Fruit fly (Drosophila melanogaster) whole organism, embryonic: ENCODE measurements around the gene CG10510.

Experiments
- Antp ChIP-seq: fragments of 200-800 bp; sonication (Bioruptor generic); optimal IDR thresholded peaks from 3 replicates; lab custom pipeline; 2016; ENCODE audit warnings: missing biosample characterization, missing genetic modification characterization
- Bgb ChIP-seq: fragments of 200-800 bp; sonication (Bioruptor generic); IDR thresholded peaks from 2 replicates; pipeline ENCODE4 v1.3.6; 2022; ENCODE audit warnings: missing biosample characterization, missing genetic modification characterization; ENCODE audit not compliant: partially characterized antibody
- CG10147 ChIP-seq: fragments of 200-800 bp; sonication (Bioruptor generic); optimal IDR thresholded peaks from 2 replicates; lab custom pipeline; 2019; ENCODE audit warnings: missing biosample characterization, mild to moderate bottlenecking, missing genetic modification characterization, moderate library complexity
- CG10462 ChIP-seq: fragments of 200-800 bp; sonication (Bioruptor generic); optimal IDR thresholded peaks from 2 replicates; lab custom pipeline; 2016; ENCODE audit warnings: missing biosample characterization, missing genetic modification characterization
- CG10959 ChIP-seq: fragments of 200-800 bp; sonication (Bioruptor generic); IDR thresholded peaks from 2 replicates; pipeline ENCODE4 v1.3.6; 2022; ENCODE audit warnings: missing biosample characterization, missing genetic modification characterization
- CG11504 ChIP-seq: fragments of 200-800 bp; sonication (Bioruptor generic); optimal IDR thresholded peaks from 3 replicates; lab custom pipeline; 2019; ENCODE audit warnings: missing biosample characterization, mild to moderate bottlenecking, missing genetic modification characterization, moderate library complexity
- CG11695 ChIP-seq: fragments of 200-800 bp; sonication (Bioruptor generic); IDR thresholded peaks from 3 replicates; pipeline ENCODE4 v1.3.6; 2022; ENCODE audit warnings: missing biosample characterization, missing genetic modification characterization
- CG12155 ChIP-seq: fragments of 200-800 bp; sonication (Bioruptor generic); optimal IDR thresholded peaks from 3 replicates; lab custom pipeline; 2016; ENCODE audit warnings: missing biosample characterization, missing genetic modification characterization
- CG12219 ChIP-seq: fragments of 200-800 bp; sonication (Bioruptor generic); optimal IDR thresholded peaks from 3 replicates; lab custom pipeline; 2018; ENCODE audit warnings: missing biosample characterization, mild to moderate bottlenecking, missing genetic modification characterization
- CG12744 ChIP-seq: fragments of 200-800 bp; sonication (Bioruptor generic); optimal IDR thresholded peaks from 2 replicates; lab custom pipeline; 2016; ENCODE audit warnings: missing biosample characterization, missing genetic modification characterization
- CG16813 ChIP-seq: fragments of 200-800 bp; sonication (Bioruptor generic); IDR thresholded peaks from 3 replicates; pipeline ENCODE4 v1.3.6; 2022; ENCODE audit warnings: missing biosample characterization, missing genetic modification characterization; ENCODE audit not compliant: partially characterized antibody
- CG17361 ChIP-seq: fragments of 200-800 bp; sonication (Bioruptor generic); IDR thresholded peaks from 3 replicates; pipeline ENCODE4 v1.3.6; 2022; ENCODE audit warnings: missing biosample characterization, missing genetic modification characterization
- CG2678 ChIP-seq: fragments of 200-800 bp; sonication (Bioruptor generic); optimal IDR thresholded peaks from 3 replicates; lab custom pipeline; 2019; ENCODE audit warnings: missing biosample characterization, mild to moderate bottlenecking, missing genetic modification characterization, moderate library complexity
- CG34376 ChIP-seq: fragments of 200-800 bp; sonication (Bioruptor generic); optimal IDR thresholded peaks from 2 replicates; lab custom pipeline; 2018; ENCODE audit warnings: missing biosample characterization, mild to moderate bottlenecking, missing genetic modification characterization
- CG4360 ChIP-seq: fragments of 200-800 bp; sonication (Bioruptor generic); IDR thresholded peaks from 2 replicates; pipeline ENCODE4 v1.3.6; 2022; ENCODE audit warnings: missing biosample characterization, missing genetic modification characterization
- CG6791 ChIP-seq: fragments of 200-800 bp; sonication (Bioruptor generic); IDR thresholded peaks from 3 replicates; pipeline ENCODE4 v1.3.6; 2022; ENCODE audit warnings: missing biosample characterization, missing genetic modification characterization; ENCODE audit not compliant: partially characterized antibody
- CG6854 ChIP-seq: fragments of 200-800 bp; sonication (Bioruptor generic); optimal IDR thresholded peaks from 3 replicates; lab custom pipeline; 2017; ENCODE audit warnings: missing biosample characterization, mild to moderate bottlenecking, missing genetic modification characterization
- CG9817 ChIP-seq: fragments of 200-800 bp; sonication (Bioruptor generic); optimal IDR thresholded peaks from 2 replicates; lab custom pipeline; 2018; ENCODE audit warnings: missing biosample characterization, mild to moderate bottlenecking, missing genetic modification characterization, moderate library complexity
- Dek ChIP-seq: fragments of 200-800 bp; sonication (Bioruptor generic); optimal IDR thresholded peaks from 3 replicates; lab custom pipeline; 2019; ENCODE audit warnings: missing biosample characterization, mild to moderate bottlenecking, missing genetic modification characterization, moderate library complexity
- Dll ChIP-seq: fragments of 200-800 bp; sonication (Bioruptor generic); IDR thresholded peaks from 4 replicates; pipeline ENCODE4 v1.3.6; 2022; ENCODE audit warnings: missing biosample characterization, missing genetic modification characterization; ENCODE audit not compliant: partially characterized antibody
- Dp ChIP-seq: fragments of 200-800 bp; sonication (Bioruptor generic); optimal IDR thresholded peaks from 2 replicates; lab custom pipeline; 2018; ENCODE audit warnings: missing biosample characterization, mild to moderate bottlenecking, missing genetic modification characterization, moderate library complexity
- Ets65A ChIP-seq: fragments of 200-800 bp; sonication (Bioruptor generic); peaks from one replicate; lab custom pipeline; 2016; ENCODE audit warnings: missing biosample characterization, missing genetic modification characterization
- Gsc ChIP-seq: fragments of 200-800 bp; sonication (Bioruptor generic); IDR thresholded peaks from 2 replicates; pipeline ENCODE4 v1.3.6; 2022; ENCODE audit warnings: missing biosample characterization, missing genetic modification characterization
- HLH4C ChIP-seq: fragments of 200-800 bp; sonication (Bioruptor generic); IDR thresholded peaks from 3 replicates; pipeline ENCODE4 v1.3.6; 2022; ENCODE audit warnings: missing biosample characterization, missing genetic modification characterization; ENCODE audit not compliant: partially characterized antibody
- Hmx ChIP-seq: fragments of 200-800 bp; sonication (Bioruptor generic); optimal IDR thresholded peaks from 2 replicates; lab custom pipeline; 2016; ENCODE audit warnings: missing biosample characterization, missing genetic modification characterization
- Med ChIP-seq: fragments of 200-800 bp; sonication (Bioruptor generic); peaks from one replicate; lab custom pipeline; 2016; ENCODE audit warnings: missing biosample characterization, missing genetic modification characterization, mild to moderate bottlenecking, inconsistent platforms, moderate library complexity
- Scr ChIP-seq: fragments of 200-800 bp; sonication (Bioruptor generic); IDR thresholded peaks from 2 replicates; pipeline ENCODE4 v1.3.6; 2022; ENCODE audit warnings: missing biosample characterization, missing genetic modification characterization; ENCODE audit not compliant: partially characterized antibody
- Sox100B ChIP-seq: fragments of 200-800 bp; sonication (Bioruptor generic); optimal IDR thresholded peaks from 3 replicates; lab custom pipeline; 2018; ENCODE audit warnings: missing biosample characterization, mild to moderate bottlenecking, missing genetic modification characterization
- Spps ChIP-seq: fragments of 200-800 bp; sonication (Bioruptor generic); optimal IDR thresholded peaks from 2 replicates; lab custom pipeline; 2018; ENCODE audit warnings: missing biosample characterization, mild to moderate bottlenecking, missing genetic modification characterization
- ase ChIP-seq: fragments of 200-800 bp; sonication (Bioruptor generic); IDR thresholded peaks from 3 replicates; pipeline ENCODE4 v1.3.6; 2022; ENCODE audit warnings: missing biosample characterization, missing genetic modification characterization
- ash1 ChIP-seq: fragments of 200-800 bp; sonication (Bioruptor generic); optimal IDR thresholded peaks from 2 replicates; lab custom pipeline; 2018; ENCODE audit warnings: missing biosample characterization, mild to moderate bottlenecking, missing genetic modification characterization
- az2 ChIP-seq: fragments of 200-800 bp; sonication (Bioruptor generic); optimal IDR thresholded peaks from 3 replicates; lab custom pipeline; 2016; ENCODE audit warnings: missing biosample characterization, missing genetic modification characterization
- bbx ChIP-seq: fragments of 200-800 bp; sonication (Bioruptor generic); IDR thresholded peaks from 2 replicates; pipeline ENCODE4 v1.3.6; 2022; ENCODE audit warnings: missing biosample characterization, missing genetic modification characterization; ENCODE audit not compliant: partially characterized antibody
- bsh ChIP-seq, 2 experiments: fragments of 200-800 bp; sonication (Bioruptor generic); optimal IDR thresholded peaks; 2 replicates each; lab custom pipeline; 2017 to 2018; ENCODE audit warnings: mild to moderate bottlenecking in 2 of 2, missing biosample characterization in 2 of 2, missing genetic modification characterization in 2 of 2, moderate library complexity in 1 of 2
- crp ChIP-seq, 2 experiments: fragments of 200-800 bp; sonication (Bioruptor generic); optimal IDR thresholded peaks; 2 replicates in 1 of 2; 3 replicates in 1 of 2; lab custom pipeline; 2017; ENCODE audit warnings: missing biosample characterization in 2 of 2, missing genetic modification characterization in 2 of 2, mild to moderate bottlenecking in 1 of 2, moderate library complexity in 1 of 2
- fru ChIP-seq: fragments of >200 bp; optimal IDR thresholded peaks from 2 replicates; lab custom pipeline; 2017
- grau ChIP-seq: fragments of 200-800 bp; optimal IDR thresholded peaks from 3 replicates; lab custom pipeline; 2019; ENCODE audit warnings: missing biosample characterization, mild to moderate bottlenecking, missing genetic modification characterization, moderate library complexity
- luna ChIP-seq: fragments of 200-800 bp; sonication (Bioruptor generic); optimal IDR thresholded peaks from 2 replicates; lab custom pipeline; 2016; ENCODE audit warnings: missing biosample characterization, missing genetic modification characterization
- nerfin-2 ChIP-seq: fragments of 200-800 bp; sonication (Bioruptor generic); IDR thresholded peaks from 2 replicates; pipeline ENCODE4 v1.3.6; 2022; ENCODE audit warnings: missing biosample characterization, missing genetic modification characterization; ENCODE audit not compliant: partially characterized antibody
- pho ChIP-seq: fragments of 200-800 bp; sonication (Bioruptor generic); optimal IDR thresholded peaks from 2 replicates; lab custom pipeline; 2016; ENCODE audit warnings: missing biosample characterization, missing genetic modification characterization
- phol ChIP-seq: fragments of 200-800 bp; sonication (Bioruptor generic); optimal IDR thresholded peaks from 3 replicates; lab custom pipeline; 2018; ENCODE audit warnings: missing biosample characterization, mild to moderate bottlenecking, missing genetic modification characterization, moderate library complexity
- pnt ChIP-seq: fragments of 200-800 bp; sonication (Bioruptor generic); optimal IDR thresholded peaks from 3 replicates; lab custom pipeline; 2016; ENCODE audit warnings: missing biosample characterization, missing genetic modification characterization
- pum ChIP-seq: fragments of 200-800 bp; sonication (Bioruptor generic); optimal IDR thresholded peaks from 2 replicates; lab custom pipeline; 2016; ENCODE audit warnings: missing biosample characterization, missing genetic modification characterization
- pzg ChIP-seq: fragments of 200-800 bp; sonication (Bioruptor generic); optimal IDR thresholded peaks from 3 replicates; lab custom pipeline; 2018; ENCODE audit warnings: missing biosample characterization, mild to moderate bottlenecking, missing genetic modification characterization, moderate library complexity
- schlank ChIP-seq: fragments of 200-800 bp; sonication (Bioruptor generic); optimal IDR thresholded peaks from 2 replicates; lab custom pipeline; 2018; ENCODE audit warnings: missing biosample characterization, mild to moderate bottlenecking, missing genetic modification characterization
- slbo ChIP-seq: fragments of 200-800 bp; sonication (Bioruptor generic); IDR thresholded peaks from 2 replicates; pipeline ENCODE4 v1.3.6; 2022; ENCODE audit warnings: missing biosample characterization, missing genetic modification characterization
- stc ChIP-seq: fragments of 200-800 bp; sonication (Bioruptor generic); IDR thresholded peaks from 2 replicates; pipeline ENCODE4 v1.3.6; 2022; ENCODE audit warnings: missing biosample characterization, missing genetic modification characterization
- stwl ChIP-seq: fragments of 200-800 bp; sonication (Bioruptor generic); optimal IDR thresholded peaks from 3 replicates; lab custom pipeline; 2018; ENCODE audit warnings: missing biosample characterization, mild to moderate bottlenecking, missing genetic modification characterization, moderate library complexity
- wek ChIP-seq: fragments of 200-800 bp; sonication (Bioruptor generic); optimal IDR thresholded peaks from 3 replicates; lab custom pipeline; 2018; ENCODE audit warnings: missing biosample characterization, mild to moderate bottlenecking, missing genetic modification characterization, moderate library complexity

The CG10510 gene

DNA sequence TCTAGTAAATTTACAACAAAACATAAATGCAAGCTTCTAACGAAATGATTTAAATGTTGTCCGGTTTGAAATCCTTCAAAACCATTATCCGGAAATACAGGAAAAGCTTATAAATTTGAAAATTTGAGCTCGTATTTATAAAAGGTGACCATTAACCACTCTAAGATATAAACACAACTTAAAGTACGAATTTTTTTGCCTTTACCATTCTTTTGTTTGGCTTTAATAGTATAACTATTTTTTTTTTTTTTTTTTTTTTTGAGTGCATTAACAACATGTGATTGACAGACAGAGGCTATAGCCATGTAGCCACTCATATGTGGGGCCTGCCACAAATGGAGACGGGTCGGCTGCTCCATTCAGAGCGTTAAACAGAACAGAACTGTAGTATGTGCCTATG lies 33.5 kb upstream of the CG10510 start (continued):
- TF ChIP-seq pho (GFP tag; lab: Kevin White, UChicago) = no peak
- TF ChIP-seq ase = no peak
- TF ChIP-seq Dek (tag; lab: Kevin White, UChicago) = no peak
- no peak for TF ChIP-seq phol (tag; lab: Kevin White, UChicago)
- TF ChIP-seq, all 482 proteins: peak for 6

DNA sequence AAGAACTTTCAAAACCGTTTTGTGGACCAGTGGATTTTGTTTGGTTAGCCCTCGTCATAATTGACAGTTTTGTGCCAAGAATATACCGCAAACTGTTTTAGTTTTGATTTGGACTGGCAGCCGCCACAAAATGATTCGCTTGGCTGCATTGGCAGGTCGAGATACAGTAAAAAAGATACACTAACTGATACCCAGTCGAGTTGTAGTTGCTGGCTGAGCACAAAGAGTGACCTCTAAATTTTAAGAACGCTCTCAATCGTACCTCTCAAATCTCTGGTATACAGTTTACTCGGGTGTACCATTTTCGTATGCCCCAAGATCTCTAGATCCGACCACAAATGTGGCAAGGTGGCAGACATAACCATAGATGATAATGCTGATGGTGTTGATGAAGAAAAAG lies 33.1 kb upstream of the CG10510 start:
- TF ChIP-seq fru (lab: Kevin White, UChicago) = no peak
- no peak for TF ChIP-seq Dp (GFP tag; lab: Kevin White, UChicago)
- no peak for TF ChIP-seq pzg (GFP tag; lab: Kevin White, UChicago)
- no peak for TF ChIP-seq bsh (GFP tag; optimal IDR thresholded peaks at IDR 0.05; lab: Kevin White, UChicago)
- TF ChIP-seq CG12744 (GFP tag; lab: Kevin White, UChicago) = no peak
- TF ChIP-seq Sox100B (GFP tag; lab: Kevin White, UChicago) = no peak
- TF ChIP-seq CG11695 (GFP tag; lab: Robert Waterston, UW) = no peak
- no peak for TF ChIP-seq CG6854
- TF ChIP-seq Bgb = peak; percentile 38; the same call in 1 of the 2 replicates
- no peak for TF ChIP-seq pum (GFP tag; lab: Kevin White, UChicago)
- TF ChIP-seq nerfin-2 = peak; percentile 33; the same call in 1 of the 2 replicates
- no peak for TF ChIP-seq CG10147 (GFP tag; lab: Kevin White, UChicago)
- no peak for TF ChIP-seq CG16813 (GFP tag; lab: Robert Waterston, UW)
- no peak for TF ChIP-seq CG34376 (GFP tag; lab: Kevin White, UChicago)
- no peak for TF ChIP-seq wek (GFP tag; lab: Kevin White, UChicago)
- no peak for TF ChIP-seq stwl (tag; lab: Kevin White, UChicago)
- no peak for TF ChIP-seq crp (GFP tag; optimal IDR thresholded peaks at IDR 0.05; lab: Kevin White, UChicago)
- no peak for TF ChIP-seq Antp (GFP tag; lab: Kevin White, UChicago)
- no peak for TF ChIP-seq Hmx (GFP tag; lab: Kevin White, UChicago)
- TF ChIP-seq pnt (GFP tag; lab: Kevin White, UChicago) = no peak
- TF ChIP-seq CG9817 (tag; lab: Kevin White, UChicago) = no peak
- no peak for TF ChIP-seq Dll (GFP tag; lab: Robert Waterston, UW)
- no peak for TF ChIP-seq stc (GFP tag; lab: Robert Waterston, UW)
- TF ChIP-seq CG12155 (GFP tag; lab: Kevin White, UChicago) = no peak
- peak; percentile 34 for TF ChIP-seq bbx (GFP tag; lab: Robert Waterston, UW)
- TF ChIP-seq CG4360 (GFP tag; lab: Robert Waterston, UW) = no peak
- TF ChIP-seq grau = no peak
- no peak for TF ChIP-seq ash1
- no peak for TF ChIP-seq CG17361 (GFP tag; lab: Robert Waterston, UW)
- TF ChIP-seq HLH4C = peak; percentile 65
- TF ChIP-seq CG2678 (tag; lab: Kevin White, UChicago) = no peak
- no peak for TF ChIP-seq CG10462
- no peak for TF ChIP-seq CG10959 (GFP tag; lab: Robert Waterston, UW)
- TF ChIP-seq az2 = no peak
- TF ChIP-seq luna (GFP tag; lab: Kevin White, UChicago) = no peak
- no peak for TF ChIP-seq slbo (GFP tag; lab: Robert Waterston, UW)
- TF ChIP-seq Spps (tag; lab: Kevin White, UChicago) = no peak
- no peak for TF ChIP-seq CG11504 (tag; lab: Kevin White, UChicago)
- 0 out of 2 replicates have a peak, but pooled peaks have one; percentile 16 for TF ChIP-seq Scr
- TF ChIP-seq CG12219 (GFP tag; lab: Kevin White, UChicago) = no peak
- no peak for TF ChIP-seq CG6791 (GFP tag; lab: Robert Waterston, UW)
- TF ChIP-seq schlank (tag; lab: Kevin White, UChicago) = no peak
- peak; percentile 93 for TF ChIP-seq Ets65A (GFP tag; lab: Kevin White, UChicago)
- TF ChIP-seq Med (GFP tag; lab: Kevin White, UChicago) = peak; percentile 10
- TF ChIP-seq Gsc (GFP tag; lab: Robert Waterston, UW) = no peak
